Worm (Caenorhabditis elegans) whole organism, L4/young adult: ENCODE data around the gene srw-90.
"Not testable (repeated sequence)": the region's sequence is repeated elsewhere in the genome, so short reads cannot be mapped to it uniquely, and the experiment has no call there.

Experiments
- W03F9.2 ChIP-seq: fragments of 150-350 bp; optimal IDR thresholded peaks from 2 replicates; lab custom pipeline; 2014; ENCODE audit warnings: missing biosample characterization, missing genetic modification characterization
- dao-5 ChIP-seq: sonication (generic microtip); optimal IDR thresholded peaks from 2 replicates; lab custom pipeline; 2016; ENCODE audit warnings: missing genotype, missing genetic modification characterization, moderate library complexity, missing compliant biosample characterization
- him-1 ChIP-seq: sonication (generic microtip); optimal IDR thresholded peaks from 2 replicates; lab custom pipeline; 2016; ENCODE audit warnings: missing genotype, missing genetic modification reagents, missing genetic modification characterization, missing compliant biosample characterization

srw-90 gene

DNA sequence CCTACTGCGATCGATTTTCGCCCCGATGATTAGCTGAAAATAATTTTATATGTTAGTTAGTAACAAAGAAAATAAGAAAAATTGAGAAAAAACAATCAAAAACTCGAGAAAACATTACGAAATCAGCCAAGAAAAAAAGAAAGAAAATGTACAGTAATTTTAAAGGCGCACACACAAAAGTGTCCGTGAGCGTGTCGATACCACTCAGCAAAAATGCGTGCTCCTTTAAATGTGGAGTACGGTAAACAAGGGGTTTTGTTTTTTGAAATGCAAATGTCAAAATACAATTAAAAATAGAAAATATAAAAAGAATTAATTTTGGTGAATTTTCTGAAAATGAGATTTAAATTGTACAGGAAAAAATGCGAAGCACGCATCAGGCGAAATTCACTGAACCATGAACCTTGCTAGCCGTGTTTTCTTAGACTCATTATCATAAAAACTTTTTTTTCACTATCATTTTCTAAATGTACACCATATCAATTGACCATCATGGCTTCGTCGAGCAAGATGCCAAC is at the start of gene srw-90:
srw-90 (plus strand) TSS at position 468 of the 518 bp plus-strand sequence.
- TF ChIP-seq him-1, result no peak
- TF ChIP-seq W03F9.2 (tag; lab: Kevin White, UChicago), result no peak
- TF ChIP-seq dao-5 (tag; lab: Kevin White, UChicago), result no peak

DNA sequence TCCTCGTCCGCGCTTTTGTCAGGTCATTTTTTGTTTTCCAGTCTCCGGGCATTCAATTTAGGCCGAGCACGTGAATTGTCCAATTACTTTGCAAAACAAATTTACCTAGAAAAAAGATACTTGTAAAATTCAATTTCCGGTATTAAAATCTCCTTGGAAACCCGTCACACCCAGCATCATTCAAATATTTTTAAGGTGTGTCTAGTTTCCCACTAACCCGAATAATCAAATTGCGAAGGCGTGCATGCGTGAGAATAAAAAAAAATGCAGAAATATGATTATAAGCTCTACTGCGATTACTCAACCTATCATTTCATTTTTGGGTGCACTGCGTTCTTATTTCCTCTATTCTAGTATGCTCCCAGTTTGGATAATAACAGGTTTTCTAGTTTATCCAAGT is 47.0 kb upstream of the srw-90 start, which contains the start of gene irld-11:
irld-11 (plus strand) TSS at position 301 of the 400 bp plus-strand sequence.
- TF ChIP-seq dao-5 (tag; lab: Kevin White, UChicago) (no peak), W03F9.2 (tag; lab: Kevin White, UChicago) (no peak), him-1 (no peak)

DNA sequence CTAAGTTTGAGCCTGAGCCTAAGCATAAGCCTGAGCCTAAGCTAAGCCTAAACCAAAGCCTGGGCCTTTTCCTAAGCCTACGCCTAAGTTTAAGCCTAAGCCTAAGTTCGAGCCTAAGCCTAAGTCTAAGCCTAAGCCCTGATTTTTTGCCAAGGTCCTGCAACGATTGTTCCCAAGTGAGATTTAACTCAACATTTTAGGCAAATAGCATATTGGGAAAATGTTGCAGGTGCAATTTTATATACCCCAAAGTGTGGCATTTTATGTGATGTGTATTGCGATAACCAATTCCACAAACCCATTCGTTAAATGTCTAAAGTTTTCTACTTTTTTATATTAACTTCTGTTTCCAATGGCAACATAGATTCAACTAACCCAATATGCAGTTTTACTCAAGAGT is 39.6 kb upstream of the srw-90 start, which contains the start of gene irld-40:
irld-40 (plus strand) TSS at position 301 of the 400 bp plus-strand sequence.
- no peak for TF ChIP-seq him-1
- TF ChIP-seq dao-5 (tag; lab: Kevin White, UChicago), result no peak
- TF ChIP-seq W03F9.2 (tag; lab: Kevin White, UChicago), result no peak

DNA sequence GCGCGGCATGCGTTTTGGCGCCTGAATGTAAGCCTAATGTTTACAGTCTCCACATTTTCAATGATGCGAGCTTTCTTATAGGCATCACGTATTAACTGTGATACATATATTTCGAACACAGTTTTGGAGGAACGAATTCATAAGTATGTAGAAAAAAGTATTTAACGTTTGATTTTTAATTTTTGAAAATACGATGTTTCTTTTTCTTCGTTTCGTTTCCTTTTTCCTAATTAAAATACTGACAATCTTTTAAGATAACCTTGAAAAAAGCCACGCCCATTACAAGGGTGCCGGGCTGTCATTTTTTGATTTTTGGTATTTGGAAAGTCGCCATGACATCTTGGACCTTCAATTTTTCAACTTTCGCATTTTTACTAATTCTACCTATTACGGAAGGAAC is 36.9 kb upstream of the srw-90 start, which contains the start of gene K04F1.9:
K04F1.9 (plus strand) TSS at position 301 of the 400 bp plus-strand sequence.
- TF ChIP-seq W03F9.2 (tag; lab: Kevin White, UChicago), result no peak
- no peak for TF ChIP-seq dao-5 (tag; lab: Kevin White, UChicago)
- TF ChIP-seq him-1, result no peak

DNA sequence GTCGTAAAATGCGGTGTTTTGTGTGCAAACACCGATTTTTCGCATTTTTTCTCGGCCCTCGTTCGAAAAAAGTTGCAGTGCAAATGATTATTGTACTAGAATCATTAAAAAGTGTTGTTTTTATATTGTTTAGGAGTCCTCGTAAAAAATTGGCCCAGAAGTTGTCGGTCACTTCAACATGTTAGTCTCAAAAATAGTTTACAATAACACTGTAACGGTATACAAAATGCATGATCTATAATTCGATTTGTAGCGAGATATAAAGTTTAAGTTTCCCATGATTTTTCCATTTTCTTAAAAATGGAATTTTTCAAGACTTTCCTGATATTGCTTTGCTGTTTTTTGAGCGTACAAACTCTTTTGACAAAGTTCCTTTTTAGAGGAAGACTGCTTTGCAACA is 34.9 kb upstream of the srw-90 start, which contains the start of gene K04F1.8:
K04F1.8 (plus strand) TSS at position 301 of the 400 bp plus-strand sequence.
- TF ChIP-seq dao-5 (tag; lab: Kevin White, UChicago) (no peak), him-1 (no peak), W03F9.2 (tag; lab: Kevin White, UChicago) (no peak)

DNA sequence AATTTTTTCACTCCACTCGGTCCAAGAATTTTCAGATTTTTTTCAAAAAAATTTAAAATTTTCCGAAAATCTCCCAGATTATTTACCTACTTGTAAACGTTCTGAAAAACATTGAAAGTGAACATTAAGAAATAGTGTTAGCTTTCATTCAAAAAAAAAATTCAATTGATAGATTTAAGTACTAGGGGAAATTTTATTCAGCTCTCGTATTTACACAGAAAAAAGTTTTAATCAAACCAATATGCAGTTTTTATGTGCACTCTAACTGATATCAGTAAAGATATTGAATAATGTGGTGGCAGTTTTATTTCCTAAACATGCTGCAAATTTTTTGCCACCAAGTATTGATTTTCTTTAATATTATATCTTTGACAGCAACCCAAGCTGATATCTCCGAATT is 33.6 kb upstream of the srw-90 start, which contains the start of gene irld-42:
irld-42 (plus strand) TSS at position 301 of the 400 bp plus-strand sequence.
- TF ChIP-seq him-1, result no peak
- no peak for TF ChIP-seq dao-5 (tag; lab: Kevin White, UChicago)
- TF ChIP-seq W03F9.2 (tag; lab: Kevin White, UChicago), result no peak

DNA sequence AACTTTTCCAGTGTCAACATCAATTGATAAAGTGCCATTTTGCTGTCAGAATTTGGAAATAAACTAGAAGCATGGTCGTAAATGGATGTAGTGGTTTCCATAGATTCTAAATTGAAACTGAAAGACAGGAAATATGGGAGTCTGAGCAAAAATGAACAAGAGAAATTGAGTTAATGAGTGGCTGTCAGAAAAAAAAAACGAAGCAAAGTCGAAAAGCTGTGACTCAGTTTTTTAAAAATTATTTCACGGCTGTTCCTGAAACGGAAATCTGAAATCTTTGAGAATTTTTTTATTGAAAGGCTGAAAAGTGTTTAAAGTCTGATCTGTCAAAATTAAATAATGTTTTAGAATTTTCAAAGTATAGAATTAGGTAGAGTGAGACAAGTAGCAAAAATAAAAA is 23.6 kb upstream of the srw-90 start, which contains the start of gene srw-98:
srw-98 (minus strand) TSS at position 101 of the 400 bp plus-strand sequence.
- TF ChIP-seq W03F9.2 (tag; lab: Kevin White, UChicago) (no peak), him-1 (no peak), dao-5 (tag; lab: Kevin White, UChicago) (no peak)

DNA sequence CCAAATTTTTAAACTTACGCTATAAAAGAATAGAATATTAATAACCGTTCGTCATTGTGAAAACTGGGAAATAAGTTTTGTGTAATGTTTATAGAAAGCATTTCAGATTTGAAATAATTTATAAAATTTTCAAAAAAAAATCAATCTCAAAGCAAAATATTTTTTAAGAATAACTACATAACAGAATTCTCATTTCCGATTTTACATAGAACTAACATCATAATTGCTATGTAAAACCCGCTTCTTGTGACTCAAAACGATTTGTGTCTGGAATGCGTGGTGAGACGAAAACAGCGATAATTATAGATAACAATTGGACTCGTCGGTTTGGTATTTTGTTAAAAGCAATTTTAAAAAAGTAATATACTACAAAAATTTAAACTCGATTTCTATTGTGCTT is 21.1 kb upstream of the srw-90 start, which contains the start of gene srw-91:
srw-91 (minus strand) TSS at position 101 of the 400 bp plus-strand sequence.
- TF ChIP-seq dao-5 (tag; lab: Kevin White, UChicago) (no peak), him-1 (no peak), W03F9.2 (tag; lab: Kevin White, UChicago) (no peak)

DNA sequence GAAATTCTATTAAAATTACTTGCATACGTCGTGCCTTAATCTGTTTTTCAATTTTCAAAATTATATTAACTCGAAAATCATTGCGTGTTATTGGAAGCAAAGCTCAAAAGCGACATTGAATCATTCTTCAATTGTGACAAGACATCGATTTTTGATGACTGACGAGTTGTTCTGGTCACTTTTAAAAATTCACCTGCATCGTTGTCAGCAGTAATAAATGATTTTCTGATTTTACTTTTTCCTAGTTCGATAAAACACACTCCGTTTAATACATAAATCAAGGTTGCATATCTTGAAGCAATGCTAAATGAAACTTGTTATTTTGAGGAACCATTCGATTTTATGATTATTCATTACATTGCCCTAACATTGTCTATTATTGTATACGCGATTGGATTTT is 19.6 kb upstream of the srw-90 start, which contains the start of gene srh-3:
srh-3 (plus strand) TSS at position 301 of the 400 bp plus-strand sequence.
- TF ChIP-seq dao-5 (tag; lab: Kevin White, UChicago), result no peak
- TF ChIP-seq W03F9.2 (tag; lab: Kevin White, UChicago), result no peak
- no peak for TF ChIP-seq him-1

DNA sequence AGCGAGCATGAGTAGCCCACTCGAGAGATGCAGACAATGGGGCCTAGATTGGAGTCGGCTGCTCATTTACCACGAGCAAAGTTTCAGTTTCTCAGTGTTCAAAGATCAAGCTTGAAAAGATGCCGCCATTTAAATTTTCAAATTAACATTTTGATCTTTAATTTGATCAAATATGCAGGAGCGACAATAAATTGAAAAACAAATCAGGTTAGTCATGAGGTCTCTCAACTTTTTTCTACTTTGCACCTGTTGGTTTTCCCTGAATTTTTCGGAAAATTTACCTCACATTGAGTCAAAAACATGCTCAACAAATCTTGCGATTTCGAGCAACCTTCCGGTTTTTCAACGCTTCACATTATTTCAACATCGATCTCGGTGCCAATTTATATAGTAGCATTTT is 16.5 kb upstream of the srw-90 start, which contains the start of gene srh-5:
srh-5 (plus strand) TSS at position 301 of the 400 bp plus-strand sequence.
- no peak for TF ChIP-seq dao-5 (tag; lab: Kevin White, UChicago)
- no peak for TF ChIP-seq him-1
- no peak for TF ChIP-seq W03F9.2 (tag; lab: Kevin White, UChicago)

DNA sequence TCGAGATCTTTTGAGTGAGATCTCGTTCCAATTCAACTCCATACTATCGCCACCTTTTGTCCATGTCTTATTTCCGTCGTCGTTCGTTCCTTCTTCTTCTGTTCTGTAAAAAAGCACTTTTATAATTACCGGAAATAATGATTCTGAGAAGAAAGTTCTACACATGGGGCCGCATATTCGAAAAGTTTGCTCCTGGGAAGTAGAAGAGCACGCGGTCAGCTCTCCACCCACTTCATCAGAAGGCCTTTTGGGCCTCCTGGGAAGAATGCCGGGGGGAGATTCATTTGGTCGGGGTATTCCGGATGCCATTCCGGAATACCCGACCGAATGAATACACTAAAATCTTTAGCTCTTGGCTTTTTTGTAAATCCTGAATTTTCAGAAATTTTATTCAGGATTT is 9.4 kb upstream of the srw-90 start, which contains the start of gene Y46H3C.5:
Y46H3C.5 (minus strand) TSS at position 2 of the 400 bp plus-strand sequence.
- not testable (repeated sequence) for TF ChIP-seq W03F9.2 (tag; lab: Kevin White, UChicago); him-1; dao-5 (tag; lab: Kevin White, UChicago)

DNA sequence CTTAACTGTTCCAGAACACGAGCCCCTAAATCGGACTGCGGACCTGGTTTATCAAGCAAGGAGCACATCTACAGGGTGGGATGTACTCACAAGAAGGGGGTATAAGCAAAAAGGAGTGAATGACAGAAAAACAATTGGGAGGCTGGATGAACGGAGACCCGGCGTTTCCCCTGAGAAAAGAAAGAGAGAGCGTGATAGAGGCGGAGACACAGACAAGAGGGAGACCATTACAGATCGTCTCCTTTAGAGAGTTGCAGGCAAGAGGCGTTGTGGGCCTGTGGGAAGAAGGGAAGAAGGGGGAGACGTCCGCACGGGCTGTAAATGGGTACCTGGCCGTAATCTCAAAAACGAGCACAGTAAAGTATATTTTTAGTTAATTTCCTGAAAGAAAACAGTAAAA is 8.0 kb upstream of the srw-90 start, which contains the start of gene Y46H3C.7:
Y46H3C.7 (minus strand) TSS at position 147 of the 400 bp plus-strand sequence.
- not testable (repeated sequence) for TF ChIP-seq W03F9.2 (tag; lab: Kevin White, UChicago); dao-5 (tag; lab: Kevin White, UChicago); him-1

DNA sequence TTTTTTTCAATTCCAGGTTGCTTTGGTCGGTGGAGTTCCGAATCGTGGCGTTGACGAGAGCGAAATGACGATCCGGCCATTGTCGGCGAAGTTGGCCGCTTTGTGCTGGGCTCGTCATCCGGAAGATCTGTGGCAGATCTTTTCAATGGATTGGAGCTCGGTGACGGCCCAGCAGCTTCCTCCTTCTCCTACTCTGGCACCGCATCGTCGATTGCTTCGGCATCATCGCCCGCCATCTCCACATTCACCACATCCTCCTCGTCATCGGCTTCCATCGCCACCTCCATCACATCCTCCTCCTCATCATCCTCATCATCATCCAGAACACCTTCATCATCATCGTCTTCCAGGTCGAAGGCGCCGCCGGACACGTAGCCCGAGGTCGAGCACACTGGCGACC is 3.5 kb upstream of the srw-90 start:
- TF ChIP-seq him-1 (no peak), dao-5 (tag; lab: Kevin White, UChicago) (no peak), W03F9.2 (tag; lab: Kevin White, UChicago) (no peak)

DNA sequence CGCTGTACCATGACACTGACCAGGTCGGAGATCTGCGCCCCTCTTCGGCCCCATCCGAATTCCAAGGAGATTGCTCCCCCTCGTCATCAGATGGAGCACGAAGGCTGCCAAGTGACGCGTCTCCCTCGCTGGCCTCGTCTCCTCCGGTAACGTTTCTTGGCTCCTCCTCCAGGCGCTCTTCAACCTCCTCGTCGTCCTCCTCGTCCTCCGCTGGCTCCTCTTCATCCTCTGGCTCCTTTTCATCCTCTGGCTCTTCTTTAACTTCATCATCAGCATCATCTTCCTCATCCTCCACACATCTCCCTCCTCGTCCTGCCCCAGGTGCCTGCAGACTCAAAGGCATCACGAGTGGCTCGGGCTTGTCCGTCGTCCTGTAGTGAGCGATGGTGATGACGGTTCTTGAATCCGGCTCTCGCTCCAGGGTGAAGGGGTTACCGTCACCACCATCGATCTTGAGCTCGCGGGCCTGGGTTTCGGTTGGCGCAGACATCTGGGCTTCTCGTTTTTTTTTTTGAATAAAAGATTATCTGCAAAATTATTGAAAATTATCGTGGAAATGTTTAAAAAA is 2.5 kb upstream of the srw-90 start:
- TF ChIP-seq him-1 (no peak), dao-5 (tag; lab: Kevin White, UChicago) (no peak), W03F9.2 (tag; lab: Kevin White, UChicago) (no peak)
